Fruit fly (Drosophila melanogaster) whole organism, pupa: Measurements from ENCODE around the gene sesB.
A peak's percentile ranks its signal among the peaks of the same experiment; 100 is the strongest.

Experiments used
- CG13204 ChIP-seq: fragments of 200-800 bp; sonication (Bioruptor generic); optimal IDR thresholded peaks from 2 replicates; lab custom pipeline; 2018; ENCODE audit warnings: missing biosample characterization, mild to moderate bottlenecking, missing genetic modification characterization, moderate library complexity
- CG15710 ChIP-seq: fragments of 200-800 bp; sonication (Bioruptor generic); optimal IDR thresholded peaks from 2 replicates; lab custom pipeline; 2018; ENCODE audit warnings: missing biosample characterization, mild to moderate bottlenecking, missing genetic modification characterization, moderate library complexity
- CG34367 ChIP-seq: fragments of 200-800 bp; sonication (Bioruptor generic); optimal IDR thresholded peaks from 2 replicates; lab custom pipeline; 2018; ENCODE audit warnings: missing biosample characterization, mild to moderate bottlenecking, missing genetic modification characterization
- CG4496 ChIP-seq: fragments of 200-800 bp; sonication (Bioruptor generic); IDR thresholded peaks from 3 replicates; pipeline ENCODE4 v1.3.6; 2022; ENCODE audit warnings: missing biosample characterization, missing genetic modification characterization
- CG9948 ChIP-seq: fragments of 200-800 bp; sonication (Bioruptor generic); optimal IDR thresholded peaks from 2 replicates; lab custom pipeline; 2018; ENCODE audit warnings: missing biosample characterization, mild to moderate bottlenecking, missing genetic modification characterization, moderate library complexity
- D1 ChIP-seq: fragments of 200-800 bp; sonication (Bioruptor generic); optimal IDR thresholded peaks from 2 replicates; lab custom pipeline; 2018; ENCODE audit warnings: missing biosample characterization, mild to moderate bottlenecking, missing genetic modification characterization, moderate library complexity
- EcR ChIP-seq: fragments of 200-800 bp; sonication (Bioruptor generic); optimal IDR thresholded peaks from 3 replicates; lab custom pipeline; 2019; ENCODE audit warnings: missing biosample characterization, missing genetic modification characterization, mild to moderate bottlenecking, moderate library complexity, missing genetic modification reagents
- Ets98B ChIP-seq: fragments of 200-800 bp; sonication (Bioruptor generic); IDR thresholded peaks from 2 replicates; pipeline ENCODE4 v1.3.6; 2022; ENCODE audit warnings: missing biosample characterization, missing genetic modification characterization
- Pif1B ChIP-seq: fragments of 200-800 bp; sonication (Bioruptor generic); optimal IDR thresholded peaks from 3 replicates; lab custom pipeline; 2016; ENCODE audit warnings: missing biosample characterization, missing genetic modification characterization
- gl ChIP-seq: fragments of 200-800 bp; sonication (Bioruptor generic); optimal IDR thresholded peaks from 2 replicates; lab custom pipeline; 2018; ENCODE audit warnings: missing biosample characterization, mild to moderate bottlenecking, missing genetic modification characterization

DNA sequence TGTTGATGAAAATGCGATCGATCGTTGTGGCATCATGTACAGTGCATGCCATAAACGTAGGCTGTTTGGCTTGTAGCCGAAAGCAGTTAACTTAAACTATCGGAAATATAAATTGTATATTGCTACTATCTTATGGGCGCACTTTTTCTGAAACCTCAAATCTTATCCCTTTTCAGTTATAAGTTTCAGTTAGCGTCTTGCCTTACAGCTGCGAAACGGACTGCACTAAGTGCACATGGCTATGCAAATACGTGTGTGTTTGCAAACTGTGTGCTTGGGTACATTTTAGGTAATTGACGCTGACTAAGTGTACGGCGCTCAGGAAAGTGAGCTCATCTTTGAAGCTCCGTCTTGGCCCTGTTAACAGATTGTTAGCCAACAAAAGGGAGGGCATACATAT lies 11.1 kb downstream of the sesB start:
- no peak for TF ChIP-seq D1 (tag; lab: Kevin White, UChicago)
- TF ChIP-seq CG9948 (tag; lab: Kevin White, UChicago): peak; percentile 6
- TF ChIP-seq Ets98B (GFP tag; lab: Robert Waterston, UW): peak; percentile 83
- no peak for TF ChIP-seq CG13204
- TF ChIP-seq CG15710 (tag; lab: Kevin White, UChicago): peak; percentile 30
- TF ChIP-seq CG4496 (GFP tag; lab: Robert Waterston, UW): peak; percentile 90
- TF ChIP-seq Pif1B (GFP tag; lab: Kevin White, UChicago): peak; percentile 19
- TF ChIP-seq CG34367: peak; percentile 2
- TF ChIP-seq EcR: no peak
- TF ChIP-seq gl (tag; lab: Kevin White, UChicago): no peak
